Worm (Caenorhabditis elegans): ENCODE measurements around the gene Y51H4A.937.

DNA sequence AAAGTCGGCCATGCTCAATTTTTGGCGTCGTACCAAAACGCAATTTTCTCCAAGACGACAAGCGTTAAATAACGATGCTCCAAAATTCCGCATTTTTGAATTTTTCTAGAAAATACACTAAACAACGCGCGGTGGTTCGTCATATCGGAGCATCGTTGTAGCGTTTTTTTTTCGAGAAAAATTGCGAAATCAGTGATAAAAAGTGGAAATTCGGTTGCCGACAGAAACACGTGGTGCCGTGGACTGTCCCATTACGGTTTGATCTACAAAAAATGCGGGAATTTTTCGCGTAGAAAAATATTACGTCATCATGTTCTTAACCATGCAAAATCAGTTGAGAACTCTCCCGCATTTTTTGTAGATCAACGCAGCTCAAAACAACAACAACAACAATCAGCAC lies 35.5 kb upstream of the Y51H4A.937 start:
- no peak for TF ChIP-seq flt-1 (GFP tag; IDR thresholded peaks at IDR 0.05)
- TF ChIP-seq med-1 (GFP tag; optimal IDR thresholded peaks at IDR 0.05; ENCODE audit: insufficient read depth), result no peak
- no peak for TF ChIP-seq ztf-29 (GFP tag; IDR thresholded peaks at IDR 0.05)
- no peak for TF ChIP-seq ref-1 (GFP tag; conservative IDR thresholded peaks at IDR 0.05)
- no peak for TF ChIP-seq ztf-23 (GFP tag; IDR thresholded peaks at IDR 0.05)
- no peak for TF ChIP-seq tab-1 (GFP tag; IDR thresholded peaks at IDR 0.05)
- TF ChIP-seq cog-1 (tag; optimal IDR thresholded peaks at IDR 0.05), result no peak

All from whole organism, midembryonic.